Worm (Caenorhabditis elegans): Measurements from ENCODE around the gene arrd-11.

DNA sequence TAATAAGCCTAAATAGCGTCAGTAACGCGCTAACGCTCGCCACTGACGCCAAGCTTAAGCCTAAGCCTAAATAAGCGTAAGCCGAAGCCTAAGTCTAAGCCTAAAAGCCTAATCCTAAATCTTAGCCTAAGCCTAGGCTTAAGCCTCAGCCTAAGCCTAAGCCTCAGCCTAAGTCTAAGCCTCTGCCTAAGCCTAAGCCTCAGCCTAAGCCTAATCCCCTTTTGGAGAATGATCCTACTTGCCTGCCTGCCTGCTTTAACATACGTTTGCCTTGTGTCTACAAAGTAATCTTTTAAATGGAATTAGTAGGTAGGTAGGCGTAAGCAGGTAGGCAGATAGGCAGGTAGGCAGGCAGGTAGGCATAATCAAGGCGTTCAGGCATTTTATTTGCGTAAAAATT, 47.9 kb upstream of the arrd-11 start:
- TF ChIP-seq nhr-237 (tag; optimal IDR thresholded peaks at IDR 0.05): no peak
- no peak for TF ChIP-seq mdl-1 (tag; optimal IDR thresholded peaks at IDR 0.05)
- TF ChIP-seq swsn-7 (tag; optimal IDR thresholded peaks at IDR 0.05): no peak
- no peak for TF ChIP-seq sptf-1 (tag; optimal IDR thresholded peaks at IDR 0.05)
- no peak for TF ChIP-seq ztf-11 (tag; optimal IDR thresholded peaks at IDR 0.05)
- TF ChIP-seq elt-3 (tag; optimal IDR thresholded peaks at IDR 0.05): no peak
- TF ChIP-seq rnt-1 (tag; optimal IDR thresholded peaks at IDR 0.05): no peak
- no peak for TF ChIP-seq blmp-1 (tag; optimal IDR thresholded peaks at IDR 0.05)
- no peak for TF ChIP-seq ama-1 (optimal IDR thresholded peaks at IDR 0.05)
- TF ChIP-seq C04F5.9 (tag; optimal IDR thresholded peaks at IDR 0.05): no peak
- no peak for TF ChIP-seq pqm-1 (tag; optimal IDR thresholded peaks at IDR 0.05)

Measured in whole organism, L1 larva.